Fruit fly (Drosophila melanogaster): ENCODE data around the gene kek5.

DNA sequence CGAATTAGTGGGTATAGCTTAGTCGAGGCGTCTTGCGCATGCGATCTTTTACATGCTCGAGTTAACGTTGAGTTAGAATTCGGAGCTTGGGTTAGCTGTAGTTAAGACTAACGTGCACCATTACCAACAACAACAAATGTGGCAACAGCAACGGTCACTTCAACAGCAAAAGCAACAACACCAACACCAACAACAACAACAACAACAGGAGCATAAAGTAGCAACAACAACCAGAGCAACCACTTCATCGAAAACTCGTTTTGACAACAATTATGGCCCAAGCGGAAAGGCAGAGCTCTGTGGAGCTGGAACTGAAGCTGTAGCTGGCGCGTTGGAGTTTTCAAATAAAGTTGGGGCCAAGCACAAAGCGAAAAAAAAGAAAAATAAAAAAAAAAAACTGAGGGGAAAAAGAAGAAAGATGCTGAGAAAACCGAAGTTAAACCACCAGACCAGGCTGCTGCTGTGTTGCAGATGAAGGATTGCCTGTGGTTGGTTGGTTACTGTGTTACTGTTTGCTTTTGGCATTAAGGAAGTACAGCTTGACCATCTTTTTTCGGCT lies 6.0 kb downstream of the kek5 start:
- TF ChIP-seq CG8281 (tag; optimal IDR thresholded peaks at IDR 0.05), result no peak
- TF ChIP-seq CG12299 (tag; optimal IDR thresholded peaks at IDR 0.05), result no peak
- no peak for TF ChIP-seq Sry-β (GFP tag; optimal IDR thresholded peaks at IDR 0.05)

Measured in whole organism, embryonic.